Worm (Caenorhabditis elegans) whole organism, mixed stage, embryonic: ENCODE results near the gene C49F5.7.

Experiments used
- lin-13 ChIP-seq: fragments of 150-350 bp; optimal IDR thresholded peaks from 2 replicates; lab custom pipeline; 2014; ENCODE audit warnings: missing biosample characterization, missing genetic modification characterization
- mls-2 ChIP-seq: sonication (generic microtip); optimal IDR thresholded peaks from 2 replicates; lab custom pipeline; 2016; ENCODE audit warnings: mild to moderate bottlenecking, missing genetic modification characterization, moderate library complexity, missing compliant biosample characterization
- nhr-2 ChIP-seq: fragments of 150-350 bp; optimal IDR thresholded peaks from 2 replicates; lab custom pipeline; 2014; ENCODE audit warnings: missing biosample characterization, missing genetic modification characterization
- nhr-237 ChIP-seq: fragments of 150-350 bp; optimal IDR thresholded peaks from 2 replicates; lab custom pipeline; 2014; ENCODE audit warnings: missing biosample characterization, missing genetic modification characterization
- pha-4 ChIP-seq: fragments of 150-350 bp; optimal IDR thresholded peaks from 2 replicates; lab custom pipeline; 2018; ENCODE audit warnings: missing biosample characterization, missing genetic modification reagents, missing genetic modification characterization

DNA sequence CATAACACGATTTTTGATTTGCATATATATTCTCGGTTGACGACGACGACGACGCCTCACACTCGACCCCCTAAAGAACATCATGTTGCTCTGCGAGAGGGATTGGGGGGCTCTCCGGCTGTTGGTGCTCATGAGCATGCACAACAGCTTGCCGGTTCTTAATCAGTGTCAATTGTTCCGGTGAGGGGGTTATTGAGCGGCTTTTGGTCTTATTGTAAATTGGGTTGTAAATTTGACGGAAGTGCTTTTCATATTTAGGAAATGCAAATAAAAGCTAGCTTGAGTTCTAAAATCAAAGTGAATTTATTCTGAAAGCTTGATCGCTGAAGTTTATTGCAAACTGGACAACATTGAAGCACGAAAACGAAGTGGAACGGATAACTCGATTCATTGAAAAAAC lies 43.4 kb downstream of the C49F5.7 start:
- TF ChIP-seq pha-4 (tag; lab: Kevin White, UChicago) (no peak), nhr-237 (tag; lab: Kevin White, UChicago) (no peak), lin-13 (no peak), nhr-2 (no peak), mls-2 (tag; lab: Kevin White, UChicago) (no peak)
